Worm (Caenorhabditis elegans) whole organism, late embryonic: Measurements from ENCODE around the gene C44B7.11.

Source experiments
- T23F11.4 ChIP-seq: fragments of 200-800 bp; sonication (Bioruptor generic); optimal IDR thresholded peaks from 2 replicates; lab custom pipeline; 2018; ENCODE audit warnings: mild to moderate bottlenecking, missing genetic modification characterization, missing compliant biosample characterization
- ama-1 ChIP-seq: fragments of 150-350 bp; optimal IDR thresholded peaks from 2 replicates; lab custom pipeline; 2014
- pha-4 ChIP-seq: fragments of 150-350 bp; optimal IDR thresholded peaks from 2 replicates; lab custom pipeline; 2018; ENCODE audit warnings: missing biosample characterization, missing genetic modification reagents, missing genetic modification characterization
- tbx-2 ChIP-seq: sonication (generic microtip); optimal IDR thresholded peaks from 2 replicates; lab custom pipeline; 2016; ENCODE audit warnings: missing genetic modification characterization, missing compliant biosample characterization

DNA sequence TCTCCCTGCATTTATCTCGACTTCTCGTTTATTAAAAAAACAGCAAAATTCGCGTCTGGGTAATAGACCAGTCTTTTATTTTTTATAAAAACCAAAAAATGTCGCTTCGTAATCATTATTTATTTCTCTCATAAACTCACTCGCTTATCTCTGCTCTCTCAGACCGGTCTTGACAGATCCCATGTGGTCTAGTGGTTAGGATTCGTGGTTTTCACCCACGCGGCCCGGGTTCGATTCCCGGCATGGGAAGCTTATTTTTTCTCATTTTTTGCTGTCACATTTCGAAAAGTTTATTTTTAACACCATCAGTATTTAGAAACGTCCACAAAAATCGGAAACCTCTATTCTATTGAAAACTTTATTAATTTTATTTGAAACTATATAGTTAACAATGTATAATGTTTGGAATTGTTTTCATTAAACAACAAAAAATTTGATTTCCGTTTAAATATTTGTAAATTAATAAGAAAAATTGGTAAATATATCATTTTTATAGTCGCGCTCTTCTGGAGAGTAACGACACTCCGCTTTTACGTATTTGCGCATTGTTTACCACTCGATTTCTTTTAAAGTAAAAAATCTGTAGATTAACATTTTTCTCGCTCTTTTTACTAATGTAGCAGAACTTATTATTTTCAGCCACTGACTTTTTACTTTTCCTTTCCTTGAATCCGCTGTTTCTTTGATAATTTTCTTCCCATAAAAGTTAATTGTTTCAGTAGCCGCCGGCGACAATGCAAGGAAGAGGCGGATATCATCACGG, 858 bp upstream of the C44B7.11 start, which contains the start of gene hrpl-1:
- TF ChIP-seq ama-1, result no peak
- no peak for TF ChIP-seq pha-4 (tag; lab: Kevin White, UChicago)
- TF ChIP-seq tbx-2 (tag; lab: Kevin White, UChicago), result peak; percentile 46
- no peak for TF ChIP-seq T23F11.4
